Worm (Caenorhabditis elegans) whole organism, young adult: ENCODE data around the gene mrpl-30.
A peak's percentile ranks its signal among the peaks of the same experiment; 100 is the strongest.

Experiments used
- B0019.2 ChIP-seq: fragments of 200-800 bp; sonication (Bioruptor generic); conservative IDR thresholded peaks from 2 replicates; pipeline ENCODE4 v1.3.6; 2022; ENCODE audit warnings: missing genetic modification reagents, missing genetic modification characterization, missing compliant biosample characterization
- B0336.3 ChIP-seq: fragments of 200-800 bp; sonication (Bioruptor generic); IDR thresholded peaks from 2 replicates; pipeline ENCODE4 v1.3.6; 2022; ENCODE audit warnings: missing genetic modification characterization, missing compliant biosample characterization
- C06A6.2 ChIP-seq: fragments of 200-800 bp; sonication (Bioruptor generic); conservative IDR thresholded peaks from 2 replicates; pipeline ENCODE4 v1.3.6; 2022; ENCODE audit warnings: missing genetic modification characterization, missing compliant biosample characterization
- D2030.7 ChIP-seq: fragments of 200-800 bp; sonication (Bioruptor generic); IDR thresholded peaks from 2 replicates; pipeline ENCODE4 v1.3.6; 2022; ENCODE audit warnings: missing genetic modification reagents, missing genetic modification characterization, missing compliant biosample characterization
- F10E7.11 ChIP-seq: sonication (generic microtip); optimal IDR thresholded peaks from 2 replicates; lab custom pipeline; 2017; ENCODE audit warnings: mild to moderate bottlenecking, missing genetic modification characterization, moderate library complexity, missing compliant biosample characterization
- F23B12.7 ChIP-seq: sonication (generic microtip); optimal IDR thresholded peaks from 2 replicates; lab custom pipeline; 2017; ENCODE audit warnings: missing genetic modification characterization, mild to moderate bottlenecking, missing compliant biosample characterization, antibody characterized with exemption, moderate library complexity; ENCODE audit not compliant: insufficient read depth
- F55B11.4 ChIP-seq: sonication (generic microtip); optimal IDR thresholded peaks from 2 replicates; lab custom pipeline; 2016; ENCODE audit warnings: missing compliant biosample characterization, missing genetic modification characterization, borderline replicate concordance; ENCODE audit not compliant: insufficient read depth
- K11D2.4 ChIP-seq: fragments of 200-800 bp; sonication (Bioruptor generic); IDR thresholded peaks from 2 replicates; pipeline ENCODE4 v1.3.6; 2022; ENCODE audit warnings: missing genetic modification reagents, missing genetic modification characterization, missing compliant biosample characterization
- K12H6.12 ChIP-seq: fragments of 200-800 bp; sonication (Bioruptor generic); optimal IDR thresholded peaks from 2 replicates; lab custom pipeline; 2018; ENCODE audit warnings: mild to moderate bottlenecking, missing genetic modification characterization, missing compliant biosample characterization
- T26A5.8 ChIP-seq: sonication (generic microtip); optimal IDR thresholded peaks from 2 replicates; lab custom pipeline; 2016; ENCODE audit warnings: missing genetic modification characterization, missing compliant biosample characterization
- Y53F4B.3 ChIP-seq: fragments of 200-800 bp; sonication (Bioruptor generic); IDR thresholded peaks from 2 replicates; pipeline ENCODE4 v1.3.6; 2022; ENCODE audit warnings: missing genetic modification reagents, missing genetic modification characterization, missing compliant biosample characterization
- Y95B8A.8 ChIP-seq: fragments of 200-800 bp; sonication (Bioruptor generic); IDR thresholded peaks from 2 replicates; pipeline ENCODE4 v1.3.6; 2022; ENCODE audit warnings: missing genetic modification reagents, missing genetic modification characterization, missing compliant biosample characterization
- aptf-2 ChIP-seq: fragments of 200-800 bp; sonication (Bioruptor generic); conservative IDR thresholded peaks from 2 replicates; pipeline ENCODE4 v1.3.6; 2022; ENCODE audit warnings: missing genetic modification reagents, missing genetic modification characterization, missing compliant biosample characterization
- athp-1 ChIP-seq: sonication (generic microtip); optimal IDR thresholded peaks from 2 replicates; lab custom pipeline; 2017; ENCODE audit warnings: mild to moderate bottlenecking, missing genetic modification characterization, missing compliant biosample characterization
- attf-6 ChIP-seq: fragments of 200-800 bp; sonication (Bioruptor generic); IDR thresholded peaks from 2 replicates; pipeline ENCODE4 v1.3.6; 2022; ENCODE audit warnings: missing genetic modification reagents, missing genetic modification characterization, missing compliant biosample characterization
- ceh-100 ChIP-seq: fragments of 200-800 bp; sonication (Bioruptor generic); IDR thresholded peaks from 2 replicates; pipeline ENCODE4 v1.3.6; 2022; ENCODE audit warnings: missing genetic modification reagents, missing genetic modification characterization, missing compliant biosample characterization
- ceh-79 ChIP-seq: sonication (generic microtip); optimal IDR thresholded peaks from 2 replicates; lab custom pipeline; 2017; ENCODE audit warnings: mild to moderate bottlenecking, missing genetic modification characterization, missing compliant biosample characterization
- chd-7 ChIP-seq: sonication (generic microtip); optimal IDR thresholded peaks from 2 replicates; lab custom pipeline; 2016; ENCODE audit warnings: mild to moderate bottlenecking, missing genetic modification characterization, moderate library complexity, missing compliant biosample characterization
- die-1 ChIP-seq: sonication (generic microtip); optimal IDR thresholded peaks from 2 replicates; lab custom pipeline; 2016; ENCODE audit warnings: missing genotype, mild to moderate bottlenecking, missing genetic modification characterization, missing compliant biosample characterization
- dox-1 ChIP-seq: fragments of 200-800 bp; sonication (Bioruptor generic); IDR thresholded peaks from 2 replicates; pipeline ENCODE4 v1.3.6; 2022; ENCODE audit warnings: missing genetic modification reagents, missing genetic modification characterization, missing compliant biosample characterization
- dpff-1 ChIP-seq: sonication (generic microtip); optimal IDR thresholded peaks from 2 replicates; lab custom pipeline; 2017; ENCODE audit warnings: mild to moderate bottlenecking, missing genetic modification characterization, missing compliant biosample characterization
- dpl-1 ChIP-seq: fragments of 150-350 bp; optimal IDR thresholded peaks from 2 replicates; lab custom pipeline; 2014; ENCODE audit warnings: missing biosample characterization, missing genetic modification reagents, missing genetic modification characterization
- egl-18 ChIP-seq: fragments of 200-800 bp; sonication (Bioruptor generic); IDR thresholded peaks from 2 replicates; pipeline ENCODE4 v1.3.6; 2022; ENCODE audit warnings: missing genetic modification reagents, missing genetic modification characterization, missing compliant biosample characterization
- fkh-3 ChIP-seq: sonication (generic microtip); optimal IDR thresholded peaks from 2 replicates; lab custom pipeline; 2016; ENCODE audit warnings: mild to moderate bottlenecking, missing genetic modification characterization, missing compliant biosample characterization
- hlh-26 ChIP-seq: fragments of 200-800 bp; sonication (Bioruptor generic); conservative IDR thresholded peaks from 2 replicates; pipeline ENCODE4 v1.3.6; 2022; ENCODE audit warnings: missing genetic modification reagents, missing genetic modification characterization, missing compliant biosample characterization
- hsf-1 ChIP-seq: fragments of 200-800 bp; sonication (Bioruptor generic); IDR thresholded peaks from 2 replicates; pipeline ENCODE4 v1.3.6; 2022; ENCODE audit warnings: missing genetic modification reagents, missing genetic modification characterization, missing compliant biosample characterization
- lag-1 ChIP-seq: fragments of 200-800 bp; sonication (Bioruptor generic); IDR thresholded peaks from 2 replicates; pipeline ENCODE4 v1.3.6; 2022; ENCODE audit warnings: missing genetic modification reagents, missing genetic modification characterization, missing compliant biosample characterization
- let-526 ChIP-seq: fragments of 200-800 bp; sonication (Bioruptor generic); IDR thresholded peaks from 2 replicates; pipeline ENCODE4 v1.3.6; 2022; ENCODE audit warnings: missing genetic modification reagents, missing genetic modification characterization, missing compliant biosample characterization
- let-607 ChIP-seq, 2 experiments: fragments of 200-800 bp in 1 of 2; sonication (Bioruptor generic) in 1 of 2; sonication (generic microtip) in 1 of 2; optimal IDR thresholded peaks; 2 replicates each; lab custom pipeline; 2016 to 2018; ENCODE audit warnings: mild to moderate bottlenecking in 2 of 2, missing compliant biosample characterization in 2 of 2, missing genetic modification characterization in 2 of 2, moderate library complexity in 2 of 2, missing genotype in 1 of 2
- lin-26 ChIP-seq: fragments of 200-800 bp; sonication (Bioruptor generic); IDR thresholded peaks from 2 replicates; pipeline ENCODE4 v1.3.6; 2022; ENCODE audit warnings: missing genetic modification reagents, missing genetic modification characterization, missing compliant biosample characterization
- lin-35 ChIP-seq, 3 experiments: fragments of 150-350 bp in 2 of 3; sonication (generic microtip) in 1 of 3; optimal IDR thresholded peaks; 2 replicates each; lab custom pipeline; 2014 to 2018; ENCODE audit warnings: missing biosample characterization in 3 of 3, missing genetic modification characterization in 3 of 3, missing genetic modification reagents in 3 of 3
- lsl-1 ChIP-seq: fragments of 200-800 bp; sonication (Bioruptor generic); optimal IDR thresholded peaks from 2 replicates; lab custom pipeline; 2018; ENCODE audit warnings: mild to moderate bottlenecking, missing genetic modification characterization, moderate library complexity, missing compliant biosample characterization
- madf-3 ChIP-seq: fragments of 200-800 bp; sonication (Bioruptor generic); IDR thresholded peaks from 2 replicates; pipeline ENCODE4 v1.3.6; 2022; ENCODE audit warnings: missing genetic modification reagents, missing genetic modification characterization, missing compliant biosample characterization
- madf-8 ChIP-seq: fragments of 200-800 bp; sonication (Bioruptor generic); conservative IDR thresholded peaks from 2 replicates; pipeline ENCODE4 v1.3.6; 2022; ENCODE audit warnings: missing genetic modification reagents, missing genetic modification characterization, missing compliant biosample characterization
- mes-4 ChIP-seq: sonication (generic microtip); optimal IDR thresholded peaks from 2 replicates; lab custom pipeline; 2016; ENCODE audit warnings: missing genotype, missing genetic modification characterization, missing compliant biosample characterization
- nhr-120 ChIP-seq: fragments of 200-800 bp; sonication (Bioruptor generic); IDR thresholded peaks from 2 replicates; pipeline ENCODE4 v1.3.6; 2022; ENCODE audit warnings: missing genetic modification characterization, missing compliant biosample characterization
- pbrm-1 ChIP-seq: fragments of 200-800 bp; sonication (Bioruptor generic); IDR thresholded peaks from 2 replicates; pipeline ENCODE4 v1.3.6; 2022; ENCODE audit warnings: missing genetic modification reagents, missing genetic modification characterization, missing compliant biosample characterization
- rcor-1 ChIP-seq: fragments of 200-800 bp; sonication (Bioruptor generic); IDR thresholded peaks from 2 replicates; pipeline ENCODE4 v1.3.6; 2022; ENCODE audit warnings: missing genetic modification reagents, missing genetic modification characterization, missing compliant biosample characterization
- rec-8 ChIP-seq, 2 experiments: sonication (generic microtip); optimal IDR thresholded peaks; 2 replicates each; lab custom pipeline; 2016; ENCODE audit warnings: mild to moderate bottlenecking in 2 of 2, missing genetic modification characterization in 2 of 2, missing genetic modification reagents in 2 of 2, missing genotype in 2 of 2, missing biosample characterization in 1 of 2, missing compliant biosample characterization in 1 of 2, moderate library complexity in 1 of 2
- sea-2 ChIP-seq: fragments of 200-800 bp; sonication (Bioruptor generic); IDR thresholded peaks from 2 replicates; pipeline ENCODE4 v1.3.6; 2022; ENCODE audit warnings: missing genetic modification characterization, missing compliant biosample characterization
- snpc-1.1 ChIP-seq: sonication (generic microtip); optimal IDR thresholded peaks from 2 replicates; lab custom pipeline; 2017; ENCODE audit warnings: missing genetic modification characterization, mild to moderate bottlenecking, missing compliant biosample characterization, antibody characterized with exemption, moderate library complexity, missing genotype, missing genetic modification reagents; ENCODE audit not compliant: insufficient read depth
- unc-62 ChIP-seq: fragments of 150-350 bp; optimal IDR thresholded peaks from 2 replicates; lab custom pipeline; 2014; ENCODE audit warnings: missing biosample characterization, missing genetic modification reagents, missing genetic modification characterization
- zim-3 ChIP-seq: sonication (generic microtip); optimal IDR thresholded peaks from 2 replicates; lab custom pipeline; 2017; ENCODE audit warnings: mild to moderate bottlenecking, missing genetic modification characterization, moderate library complexity, missing compliant biosample characterization
- ztf-28 ChIP-seq: fragments of 200-800 bp; sonication (Bioruptor generic); IDR thresholded peaks from 2 replicates; pipeline ENCODE4 v1.3.6; 2022; ENCODE audit warnings: missing genetic modification reagents, missing genetic modification characterization, missing compliant biosample characterization

The mrpl-30 gene

DNA sequence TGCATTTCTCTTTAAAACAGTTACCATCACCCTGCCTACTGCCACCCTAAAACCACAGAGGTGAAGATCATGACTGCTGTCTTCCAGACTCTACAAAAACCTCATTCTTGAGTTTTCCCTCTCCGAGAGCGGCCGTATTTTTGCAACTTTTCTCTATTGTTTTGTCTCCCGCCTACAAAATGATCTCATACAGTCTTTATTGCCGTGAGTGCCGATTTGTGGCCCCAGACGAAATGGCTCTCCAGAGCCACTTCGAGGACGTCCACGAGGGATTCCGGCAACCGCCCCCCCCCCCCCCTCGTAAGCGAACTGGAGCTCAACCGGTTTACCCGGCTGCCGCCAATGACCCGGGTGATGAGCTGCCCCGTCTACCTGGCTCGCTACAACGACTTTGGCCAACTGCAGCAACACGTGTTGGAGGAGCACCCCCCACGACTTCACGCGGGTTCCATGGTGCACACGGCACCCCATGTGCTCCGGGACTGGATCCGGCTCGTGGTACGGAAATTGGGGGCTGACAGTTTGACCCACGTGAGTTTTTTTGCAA lies 14.1 kb upstream of the mrpl-30 start (continued):
- no peak for TF ChIP-seq hlh-26 (GFP tag; lab: Robert Waterston, UW)
- TF ChIP-seq aptf-2 = no peak
- no peak for TF ChIP-seq pbrm-1 (GFP tag; lab: Robert Waterston, UW)
- TF ChIP-seq hsf-1 (GFP tag; lab: Robert Waterston, UW) = no peak
- TF ChIP-seq sea-2 (GFP tag; lab: Robert Waterston, UW) = no peak
- TF ChIP-seq dox-1 = 0 out of 2 replicates have a peak, but pooled peaks have one; percentile 23
- no peak for TF ChIP-seq B0019.2 (GFP tag; lab: Robert Waterston, UW)
- TF ChIP-seq madf-3 (GFP tag; lab: Robert Waterston, UW) = no peak
- no peak for TF ChIP-seq let-526 (GFP tag; lab: Robert Waterston, UW)
- TF ChIP-seq lag-1 = no peak
- TF ChIP-seq D2030.7 = no peak
- no peak for TF ChIP-seq dpff-1 (tag; lab: Kevin White, UChicago)
- no peak for TF ChIP-seq die-1 (tag; lab: Kevin White, UChicago)
- TF ChIP-seq F23B12.7 (tag; lab: Kevin White, UChicago) = no peak
- TF ChIP-seq dpl-1 (GFP tag; lab: Kevin White, UChicago) = no peak
- TF ChIP-seq rcor-1 (GFP tag; lab: Robert Waterston, UW) = no peak
- TF ChIP-seq K12H6.12 (tag; lab: Kevin White, UChicago) = no peak
- no peak for TF ChIP-seq Y53F4B.3 (GFP tag; lab: Robert Waterston, UW)
- no peak for TF ChIP-seq egl-18 (GFP tag; lab: Robert Waterston, UW)
- no peak for TF ChIP-seq F10E7.11 (tag; lab: Kevin White, UChicago)
- no peak for TF ChIP-seq snpc-1.1 (tag; lab: Kevin White, UChicago)
- TF ChIP-seq zim-3 (tag; lab: Kevin White, UChicago) = peak; percentile 61
- peak; percentile 2 for TF ChIP-seq ceh-79 (tag; lab: Kevin White, UChicago)
- no peak for TF ChIP-seq C06A6.2 (GFP tag; lab: Robert Waterston, UW)
- TF ChIP-seq let-607 (tag; optimal IDR thresholded peaks at IDR 0.05; lab: Kevin White, UChicago) = no peak
- TF ChIP-seq rec-8 (tag; optimal IDR thresholded peaks at IDR 0.05; lab: Kevin White, UChicago) = no peak
- no peak for TF ChIP-seq ztf-28 (GFP tag; lab: Robert Waterston, UW)
- TF ChIP-seq lin-35 (GFP tag; optimal IDR thresholded peaks at IDR 0.05; lab: Kevin White, UChicago) = no peak
- no peak for TF ChIP-seq fkh-3
- TF ChIP-seq lin-26 = no peak
- TF ChIP-seq attf-6 = no peak
- TF ChIP-seq ceh-100 (GFP tag; lab: Robert Waterston, UW) = no peak
- no peak for TF ChIP-seq F55B11.4 (tag; lab: Kevin White, UChicago)

DNA sequence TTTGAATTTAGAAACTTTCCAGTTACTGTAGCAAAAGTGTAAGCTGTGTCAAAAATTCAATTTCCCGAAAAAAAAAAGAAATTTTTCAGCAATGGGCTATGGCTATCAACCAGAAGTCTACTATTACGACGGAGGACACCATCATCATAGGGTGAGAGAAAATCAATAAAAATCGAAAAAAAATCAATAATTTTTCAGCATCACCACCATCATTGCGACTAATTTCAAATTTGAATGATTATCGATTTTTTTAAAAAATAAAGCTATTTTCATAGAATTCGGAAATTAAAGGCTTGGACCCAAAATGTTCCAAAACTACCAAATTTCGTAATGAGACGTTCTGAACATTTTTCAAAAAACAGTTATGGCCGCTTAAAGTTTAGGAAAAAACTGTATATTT lies 12.9 kb upstream of the mrpl-30 start:
- no peak for TF ChIP-seq unc-62 (GFP tag; lab: Kevin White, UChicago)
- no peak for TF ChIP-seq nhr-120 (GFP tag; lab: Robert Waterston, UW)
- TF ChIP-seq lsl-1 (GFP tag; lab: Kevin White, UChicago) = no peak
- TF ChIP-seq Y95B8A.8 (GFP tag; lab: Robert Waterston, UW) = no peak
- no peak for TF ChIP-seq B0019.2 (GFP tag; lab: Robert Waterston, UW)
- no peak for TF ChIP-seq rec-8 (tag; optimal IDR thresholded peaks at IDR 0.05; lab: Kevin White, UChicago)
- TF ChIP-seq athp-1 = no peak
- no peak for TF ChIP-seq D2030.7
- TF ChIP-seq T26A5.8 (tag; lab: Kevin White, UChicago) = no peak
- TF ChIP-seq C06A6.2 (GFP tag; lab: Robert Waterston, UW) = no peak
- TF ChIP-seq dox-1 = no peak
- TF ChIP-seq madf-8 (GFP tag; lab: Robert Waterston, UW) = no peak
- TF ChIP-seq egl-18 (GFP tag; lab: Robert Waterston, UW) = no peak
- no peak for TF ChIP-seq mes-4 (tag; lab: Kevin White, UChicago)
- no peak for TF ChIP-seq K11D2.4 (GFP tag; lab: Robert Waterston, UW)
- TF ChIP-seq B0336.3 = no peak
- no peak for TF ChIP-seq zim-3 (tag; lab: Kevin White, UChicago)
- no peak for TF ChIP-seq chd-7
